Fruit fly (Drosophila melanogaster): ENCODE measurements around the gene CG3534.

dm6 chr3R:17018902-17019527 lies 22.8 kb downstream of the CG3534 start:
- TF ChIP-seq Hnf4 (GFP tag; optimal IDR thresholded peaks at IDR 0.05) (no peak), Mio (GFP tag; optimal IDR thresholded peaks at IDR 0.05) (no peak), usp (GFP tag; optimal IDR thresholded peaks at IDR 0.05) (no peak), Sp1 (GFP tag; optimal IDR thresholded peaks at IDR 0.05) (no peak), jim (GFP tag; optimal IDR thresholded peaks at IDR 0.05) (no peak), Dfd (GFP tag; optimal IDR thresholded peaks at IDR 0.05) (no peak), Vsx2 (GFP tag; optimal IDR thresholded peaks at IDR 0.05; ENCODE audit: partially characterized antibody) (no peak), Jra (GFP tag; optimal IDR thresholded peaks at IDR 0.05) (no peak), rgr (GFP tag; optimal IDR thresholded peaks at IDR 0.05) (no peak), psq (GFP tag; optimal IDR thresholded peaks at IDR 0.05) (no peak), lola (GFP tag; optimal IDR thresholded peaks at IDR 0.05) (no peak), fru (GFP tag; optimal IDR thresholded peaks at IDR 0.05) (no peak), pan (optimal IDR thresholded peaks at IDR 0.05) (no peak), sage (GFP tag; optimal IDR thresholded peaks at IDR 0.05) (no peak)

Data from whole organism, wandering third instar larva.